Worm (Caenorhabditis elegans) whole organism, L1 larva: ENCODE measurements around the gene nep-24.

Source experiments
- C34B4.2 ChIP-seq: sonication (generic microtip); optimal IDR thresholded peaks from 2 replicates; lab custom pipeline; 2017; ENCODE audit warnings: mild to moderate bottlenecking, missing genetic modification characterization, missing compliant biosample characterization
- F16B12.6 ChIP-seq: fragments of 150-350 bp; optimal IDR thresholded peaks from 2 replicates; lab custom pipeline; 2014; ENCODE audit warnings: missing biosample characterization, missing genetic modification characterization
- Y116A8C.19 ChIP-seq: sonication (generic microtip); optimal IDR thresholded peaks from 2 replicates; lab custom pipeline; 2016; ENCODE audit warnings: missing compliant biosample characterization, missing genetic modification characterization, borderline replicate concordance
- alr-1 ChIP-seq: fragments of 200-800 bp; sonication (Bioruptor generic); optimal IDR thresholded peaks from 2 replicates; lab custom pipeline; 2018; ENCODE audit warnings: borderline replicate concordance, mild to moderate bottlenecking, missing genetic modification characterization, missing compliant biosample characterization
- aly-2 ChIP-seq: fragments of 150-350 bp; optimal IDR thresholded peaks from 2 replicates; lab custom pipeline; 2014; ENCODE audit warnings: missing biosample characterization, missing genetic modification characterization
- ceh-88 ChIP-seq: fragments of 200-800 bp; sonication (Bioruptor generic); IDR thresholded peaks from 2 replicates; pipeline ENCODE4 v1.3.6; 2022; ENCODE audit warnings: missing genetic modification characterization, missing compliant biosample characterization
- dsc-1 ChIP-seq: sonication (generic microtip); optimal IDR thresholded peaks from 2 replicates; lab custom pipeline; 2016; ENCODE audit warnings: mild to moderate bottlenecking, missing genetic modification characterization, missing compliant biosample characterization
- efl-1 ChIP-seq, 4 experiments: fragments of 150-350 bp; optimal IDR thresholded peaks in 3 of 4; peaks in 1 of 4; 1 replicate in 1 of 4; 2 replicates in 3 of 4; lab custom pipeline; 2014; ENCODE audit warnings: missing biosample characterization in 2 of 4, missing genetic modification characterization in 2 of 4, missing genetic modification reagents in 2 of 4
- efl-3 ChIP-seq: fragments of 200-800 bp; sonication (Bioruptor generic); optimal IDR thresholded peaks from 2 replicates; lab custom pipeline; 2018; ENCODE audit warnings: mild to moderate bottlenecking, missing genetic modification characterization, missing compliant biosample characterization
- egl-13 ChIP-seq: sonication (generic microtip); optimal IDR thresholded peaks from 2 replicates; lab custom pipeline; 2016; ENCODE audit warnings: missing genotype, missing genetic modification reagents, missing genetic modification characterization, missing compliant biosample characterization
- ets-5 ChIP-seq: fragments of 200-800 bp; sonication (Bioruptor generic); IDR thresholded peaks from 2 replicates; pipeline ENCODE4 v1.3.6; 2022; ENCODE audit warnings: missing genetic modification characterization, missing compliant biosample characterization
- fkh-10 ChIP-seq: sonication (generic microtip); optimal IDR thresholded peaks from 2 replicates; lab custom pipeline; 2017; ENCODE audit warnings: missing biosample characterization, missing genetic modification reagents, missing genetic modification characterization
- fkh-8 ChIP-seq: sonication (generic microtip); optimal IDR thresholded peaks from 2 replicates; lab custom pipeline; 2016; ENCODE audit warnings: mild to moderate bottlenecking, missing genetic modification characterization, missing compliant biosample characterization
- fos-1 ChIP-seq: fragments of 150-350 bp; optimal IDR thresholded peaks from 2 replicates; lab custom pipeline; 2014; ENCODE audit warnings: missing biosample characterization, missing genetic modification characterization
- hlh-17 ChIP-seq: fragments of 200-800 bp; sonication (Bioruptor generic); optimal IDR thresholded peaks from 2 replicates; lab custom pipeline; 2018; ENCODE audit warnings: missing genetic modification characterization, mild to moderate bottlenecking, missing compliant biosample characterization, moderate library complexity, borderline replicate concordance
- irx-1 ChIP-seq: sonication (generic microtip); optimal IDR thresholded peaks from 2 replicates; lab custom pipeline; 2016; ENCODE audit warnings: missing genetic modification characterization, missing compliant biosample characterization
- isw-1 ChIP-seq: fragments of 200-800 bp; sonication (Bioruptor generic); IDR thresholded peaks from 2 replicates; pipeline ENCODE4 v1.3.6; 2022; ENCODE audit warnings: missing genetic modification characterization, missing compliant biosample characterization
- lin-13 ChIP-seq: fragments of 150-350 bp; optimal IDR thresholded peaks from 2 replicates; lab custom pipeline; 2014; ENCODE audit warnings: missing biosample characterization, missing genetic modification reagents, missing genetic modification characterization
- lin-15B ChIP-seq: fragments of 150-350 bp; sonication (generic microtip); optimal IDR thresholded peaks from 3 replicates; lab custom pipeline; 2014; ENCODE audit warnings: missing biosample characterization, missing genetic modification characterization
- lin-35 ChIP-seq, 2 experiments: fragments of 150-350 bp; optimal IDR thresholded peaks; 2 replicates each; lab custom pipeline; 2014; ENCODE audit warnings: missing biosample characterization in 2 of 2, missing genetic modification characterization in 2 of 2, missing genetic modification reagents in 2 of 2
- lsy-2 ChIP-seq, 2 experiments: fragments of 150-350 bp; optimal IDR thresholded peaks; 2 replicates each; lab custom pipeline; 2014; ENCODE audit warnings: missing biosample characterization in 2 of 2, missing genetic modification characterization in 2 of 2
- mab-9 ChIP-seq: fragments of 200-800 bp; sonication (Bioruptor generic); IDR thresholded peaks from 2 replicates; pipeline ENCODE4 v1.3.6; 2022; ENCODE audit warnings: missing genetic modification reagents, missing genetic modification characterization, missing compliant biosample characterization
- mef-2 ChIP-seq: fragments of 150-350 bp; optimal IDR thresholded peaks from 2 replicates; lab custom pipeline; 2014; ENCODE audit warnings: missing biosample characterization, missing genetic modification characterization
- nhr-11 ChIP-seq: fragments of 150-350 bp; optimal IDR thresholded peaks from 2 replicates; lab custom pipeline; 2014; ENCODE audit warnings: missing biosample characterization, missing genetic modification characterization
- nhr-12 ChIP-seq: sonication (generic microtip); optimal IDR thresholded peaks from 2 replicates; lab custom pipeline; 2017; ENCODE audit warnings: missing biosample characterization, missing genetic modification characterization
- nhr-19 ChIP-seq: fragments of 200-800 bp; sonication (Bioruptor generic); conservative IDR thresholded peaks from 2 replicates; pipeline ENCODE4 v1.3.6; 2022; ENCODE audit warnings: missing genetic modification characterization, missing compliant biosample characterization
- nhr-20 ChIP-seq: sonication (generic microtip); optimal IDR thresholded peaks from 2 replicates; lab custom pipeline; 2016; ENCODE audit warnings: mild to moderate bottlenecking, missing genetic modification characterization, missing compliant biosample characterization
- nhr-237 ChIP-seq: fragments of 150-350 bp; optimal IDR thresholded peaks from 2 replicates; lab custom pipeline; 2014; ENCODE audit warnings: missing biosample characterization, missing genetic modification characterization
- nhr-47 ChIP-seq: sonication (generic microtip); optimal IDR thresholded peaks from 2 replicates; lab custom pipeline; 2016; ENCODE audit warnings: mild to moderate bottlenecking, missing genetic modification characterization, moderate library complexity, missing compliant biosample characterization
- nhr-76 ChIP-seq: sonication (generic microtip); optimal IDR thresholded peaks from 2 replicates; lab custom pipeline; 2017; ENCODE audit warnings: missing biosample characterization, missing genetic modification characterization
- nhr-84 ChIP-seq: sonication (generic microtip); optimal IDR thresholded peaks from 2 replicates; lab custom pipeline; 2017; ENCODE audit warnings: missing biosample characterization, missing genetic modification characterization
- nhr-85 ChIP-seq: sonication (generic microtip); peaks from one replicate; lab custom pipeline; 2016; ENCODE audit warnings: missing genetic modification characterization, inconsistent platforms, missing compliant biosample characterization
- nhr-90 ChIP-seq: sonication (generic microtip); optimal IDR thresholded peaks from 2 replicates; lab custom pipeline; 2016; ENCODE audit warnings: mild to moderate bottlenecking, missing genetic modification characterization, missing compliant biosample characterization; ENCODE audit not compliant: poor library complexity
- pqm-1 ChIP-seq: sonication (generic microtip); optimal IDR thresholded peaks from 3 replicates; lab custom pipeline; 2017; ENCODE audit warnings: missing biosample characterization, missing genetic modification characterization
- rnt-1 ChIP-seq: sonication (generic microtip); optimal IDR thresholded peaks from 2 replicates; lab custom pipeline; 2016; ENCODE audit warnings: mild to moderate bottlenecking, missing genetic modification characterization, moderate library complexity, missing compliant biosample characterization
- skn-1 ChIP-seq: fragments of 150-350 bp; optimal IDR thresholded peaks from 2 replicates; lab custom pipeline; 2014; ENCODE audit warnings: missing biosample characterization, missing genetic modification characterization
- sptf-1 ChIP-seq: fragments of 150-350 bp; optimal IDR thresholded peaks from 2 replicates; lab custom pipeline; 2014; ENCODE audit warnings: missing biosample characterization, missing genetic modification characterization
- sup-37 ChIP-seq: fragments of 200-800 bp; sonication (Bioruptor generic); optimal IDR thresholded peaks from 2 replicates; lab custom pipeline; 2018; ENCODE audit warnings: mild to moderate bottlenecking, missing genetic modification characterization, missing compliant biosample characterization
- tlp-1 ChIP-seq: fragments of 150-350 bp; optimal IDR thresholded peaks from 2 replicates; lab custom pipeline; 2014; ENCODE audit warnings: missing biosample characterization, missing genetic modification characterization
- unc-86 ChIP-seq: sonication (generic microtip); optimal IDR thresholded peaks from 2 replicates; lab custom pipeline; 2016; ENCODE audit warnings: missing genetic modification characterization, missing compliant biosample characterization
- unc-98 ChIP-seq: fragments of 200-800 bp; sonication (Bioruptor generic); IDR thresholded peaks from 2 replicates; pipeline ENCODE4 v1.3.6; 2022; ENCODE audit warnings: missing genetic modification characterization, missing compliant biosample characterization
- vab-15 ChIP-seq: sonication (generic microtip); optimal IDR thresholded peaks from 2 replicates; lab custom pipeline; 2017; ENCODE audit warnings: missing genotype, mild to moderate bottlenecking, missing genetic modification characterization, missing compliant biosample characterization
- xbp-1 ChIP-seq: sonication (generic microtip); optimal IDR thresholded peaks from 2 replicates; lab custom pipeline; 2016; ENCODE audit warnings: missing genetic modification characterization, missing compliant biosample characterization
- ztf-4 ChIP-seq: fragments of 150-350 bp; optimal IDR thresholded peaks from 2 replicates; lab custom pipeline; 2014; ENCODE audit warnings: missing biosample characterization, missing genetic modification characterization

Gene nep-24

ce11 chrIV:16946746-16947145, 22.6 kb downstream of the nep-24 start, which contains the start of the genes Y116A8C.9 and arf-6 (continued):
- no peak for TF ChIP-seq C34B4.2 (tag; lab: Kevin White, UChicago)
- no peak for TF ChIP-seq mef-2
- TF ChIP-seq lin-13 (GFP tag; lab: Kevin White, UChicago), result peak; percentile 62
- TF ChIP-seq lin-15B, result no peak
- peak; percentile 74 for TF ChIP-seq nhr-47 (tag; lab: Kevin White, UChicago)
- TF ChIP-seq fkh-8 (tag; lab: Kevin White, UChicago), result peak; percentile 10
- TF ChIP-seq nhr-12 (tag; lab: Kevin White, UChicago), result no peak
- peak; percentile 43 for TF ChIP-seq isw-1 (GFP tag; lab: Robert Waterston, UW)
- TF ChIP-seq vab-15 (tag; lab: Kevin White, UChicago), result no peak
- TF ChIP-seq tlp-1 (tag; lab: Kevin White, UChicago), result no peak
- no peak for TF ChIP-seq aly-2 (tag; lab: Kevin White, UChicago)
- TF ChIP-seq ztf-4 (tag; lab: Kevin White, UChicago), result peak; percentile 47
- peak; percentile 86 for TF ChIP-seq nhr-85 (tag; lab: Kevin White, UChicago)
- TF ChIP-seq pqm-1 (tag; lab: Kevin White, UChicago), result no peak
- TF ChIP-seq mab-9 (GFP tag; lab: Robert Waterston, UW), result no peak
- no peak for TF ChIP-seq sptf-1 (tag; lab: Kevin White, UChicago)
- peak; percentile 22 for TF ChIP-seq irx-1 (tag; lab: Kevin White, UChicago)
- TF ChIP-seq nhr-90, result peak; percentile 75
- no peak for TF ChIP-seq nhr-76 (tag; lab: Kevin White, UChicago)
- peak; percentile 57 for TF ChIP-seq unc-86
- TF ChIP-seq nhr-237 (tag; lab: Kevin White, UChicago), result no peak
- no peak for TF ChIP-seq nhr-11 (tag; lab: Kevin White, UChicago)
- no peak for TF ChIP-seq Y116A8C.19 (tag; lab: Kevin White, UChicago)
- peak; percentile 73 for TF ChIP-seq skn-1 (tag; lab: Kevin White, UChicago)
- TF ChIP-seq sup-37 (GFP tag; lab: Kevin White, UChicago), result no peak
- TF ChIP-seq hlh-17, result no peak
- peak; percentile 32 to 53 for TF ChIP-seq lin-35 (GFP tag; optimal IDR thresholded peaks at IDR 0.05; lab: Kevin White, UChicago)
- no peak for TF ChIP-seq nhr-84 (tag; lab: Kevin White, UChicago)
- peak; percentile 68 for TF ChIP-seq xbp-1
- TF ChIP-seq fos-1 (tag; lab: Kevin White, UChicago), result peak; percentile 9
- TF ChIP-seq nhr-19, result peak; percentile 70
- no peak for TF ChIP-seq alr-1
- TF ChIP-seq F16B12.6 (tag; lab: Kevin White, UChicago), result peak; percentile 18
- no peak for TF ChIP-seq efl-3
- peak; percentile 46 for TF ChIP-seq egl-13 (tag; lab: Kevin White, UChicago)
- peak; percentile 3 for TF ChIP-seq fkh-10 (GFP tag; lab: Kevin White, UChicago)
- TF ChIP-seq rnt-1 (tag; lab: Kevin White, UChicago), result no peak
- peak; percentile 63 for TF ChIP-seq nhr-20
- no peak for TF ChIP-seq ceh-88
- TF ChIP-seq lsy-2 (tag; optimal IDR thresholded peaks at IDR 0.05; lab: Kevin White, UChicago), result peak; percentile 57 to 67
- TF ChIP-seq unc-98 (GFP tag; lab: Robert Waterston, UW), result no peak
- no peak for TF ChIP-seq ets-5

- no peak for TF ChIP-seq dsc-1 (tag; lab: Kevin White, UChicago)
- no peak for TF ChIP-seq efl-1 (optimal IDR thresholded peaks at IDR 0.05; lab: Kevin White, UChicago)
- TF ChIP-seq efl-1 (GFP tag; optimal IDR thresholded peaks at IDR 0.05 in 1 of 2; lab: Kevin White, UChicago), result peak in 1 of 2 experiments; percentile 51
Measured at ce11 chrIV:16949767-16950166, 25.6 kb downstream of the nep-24 start, which contains the start of gene rad-54.B. Gene rad-54.B, plus strand, starts transcription at chrIV:16950067.
